Worm (Caenorhabditis elegans) whole organism, L2 larva: Measurements from ENCODE around the gene Y54G2A.57.

ENCODE experiments used
- ceh-16 ChIP-seq: fragments of 150-350 bp; optimal IDR thresholded peaks from 2 replicates; lab custom pipeline; 2014; ENCODE audit warnings: missing biosample characterization, missing genetic modification characterization
- fos-1 ChIP-seq: fragments of 150-350 bp; optimal IDR thresholded peaks from 2 replicates; lab custom pipeline; 2014; ENCODE audit warnings: missing biosample characterization, missing genetic modification characterization
- sma-3 ChIP-seq: sonication (generic microtip); optimal IDR thresholded peaks from 2 replicates; lab custom pipeline; 2016; ENCODE audit warnings: missing genetic modification reagents, missing genetic modification characterization, missing compliant biosample characterization

DNA sequence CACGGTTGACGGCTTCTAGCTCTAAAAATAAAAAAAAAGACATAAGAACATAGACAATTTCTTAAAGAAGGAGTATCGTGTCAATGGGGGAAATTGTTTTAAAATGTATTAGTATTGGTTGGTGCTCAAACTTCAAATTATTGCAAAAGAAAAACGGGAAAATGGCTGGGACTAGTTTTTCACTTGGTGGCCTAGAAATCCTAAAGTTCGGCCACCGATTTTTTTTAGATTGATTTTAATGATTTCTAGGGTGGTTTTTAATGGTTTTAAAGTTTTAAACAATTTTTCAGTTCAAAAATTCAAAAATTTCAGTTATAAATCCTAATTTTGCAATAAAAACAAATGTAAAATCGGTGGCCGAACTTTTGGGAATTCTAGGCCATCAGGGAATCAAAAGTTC is 17.0 kb downstream of the Y54G2A.57 start:
- TF ChIP-seq sma-3 (GFP tag; lab: Kevin White, UChicago) (no peak), ceh-16 (tag; lab: Kevin White, UChicago) (no peak), fos-1 (tag; lab: Kevin White, UChicago) (no peak)
